Worm (Caenorhabditis elegans) whole organism, mixed stage, embryonic: Measurements from ENCODE around the gene egl-18.

Experiments used
- M03D4.4 ChIP-seq: sonication (generic microtip); optimal IDR thresholded peaks from 2 replicates; lab custom pipeline; 2017; ENCODE audit warnings: mild to moderate bottlenecking, missing genetic modification characterization, missing compliant biosample characterization
- blmp-1 ChIP-seq: fragments of 150-350 bp; optimal IDR thresholded peaks from 2 replicates; lab custom pipeline; 2014; ENCODE audit warnings: missing biosample characterization, missing genetic modification characterization
- ceh-39 ChIP-seq: fragments of 150-350 bp; optimal IDR thresholded peaks from 2 replicates; lab custom pipeline; 2014; ENCODE audit warnings: missing biosample characterization, missing genetic modification characterization
- ceh-43 ChIP-seq: fragments of 200-800 bp; sonication (Bioruptor generic); optimal IDR thresholded peaks from 2 replicates; lab custom pipeline; 2018; ENCODE audit warnings: mild to moderate bottlenecking, missing genetic modification characterization, moderate library complexity, missing compliant biosample characterization
- ceh-83 ChIP-seq: fragments of 200-800 bp; sonication (Bioruptor generic); optimal IDR thresholded peaks from 2 replicates; lab custom pipeline; 2018; ENCODE audit warnings: mild to moderate bottlenecking, missing genetic modification characterization, missing compliant biosample characterization
- ces-1 ChIP-seq: fragments of 150-350 bp; optimal IDR thresholded peaks from 2 replicates; lab custom pipeline; 2014; ENCODE audit warnings: missing biosample characterization, missing genetic modification reagents, missing genetic modification characterization
- elt-1 ChIP-seq: sonication (generic microtip); optimal IDR thresholded peaks from 2 replicates; lab custom pipeline; 2017; ENCODE audit warnings: missing genetic modification characterization, mild to moderate bottlenecking, missing compliant biosample characterization, antibody characterized with exemption, moderate library complexity, borderline replicate concordance; ENCODE audit not compliant: insufficient read depth
- elt-3 ChIP-seq: fragments of 150-350 bp; optimal IDR thresholded peaks from 2 replicates; lab custom pipeline; 2014; ENCODE audit warnings: missing biosample characterization, missing genetic modification characterization
- flh-1 ChIP-seq: fragments of 200-800 bp; sonication (Bioruptor generic); optimal IDR thresholded peaks from 2 replicates; lab custom pipeline; 2018; ENCODE audit warnings: mild to moderate bottlenecking, missing genetic modification characterization, moderate library complexity, missing compliant biosample characterization
- ham-2 ChIP-seq: fragments of 200-800 bp; sonication (Bioruptor generic); optimal IDR thresholded peaks from 2 replicates; lab custom pipeline; 2018; ENCODE audit warnings: mild to moderate bottlenecking, missing genetic modification characterization, missing compliant biosample characterization
- hlh-1 ChIP-seq: fragments of 150-350 bp; optimal IDR thresholded peaks from 2 replicates; lab custom pipeline; 2014; ENCODE audit warnings: missing biosample characterization, missing genetic modification reagents, missing genetic modification characterization
- lsy-2 ChIP-seq: fragments of 150-350 bp; optimal IDR thresholded peaks from 2 replicates; lab custom pipeline; 2014; ENCODE audit warnings: missing biosample characterization, missing genetic modification characterization
- mep-1 ChIP-seq: fragments of 150-350 bp; optimal IDR thresholded peaks from 2 replicates; lab custom pipeline; 2017; ENCODE audit warnings: missing biosample characterization, missing genetic modification reagents, missing genetic modification characterization, inconsistent platforms
- mls-2 ChIP-seq: sonication (generic microtip); optimal IDR thresholded peaks from 2 replicates; lab custom pipeline; 2016; ENCODE audit warnings: mild to moderate bottlenecking, missing genetic modification characterization, moderate library complexity, missing compliant biosample characterization
- nhr-12 ChIP-seq: fragments of 150-350 bp; optimal IDR thresholded peaks from 2 replicates; lab custom pipeline; 2014; ENCODE audit warnings: missing biosample characterization, missing genetic modification characterization
- nhr-2 ChIP-seq: fragments of 150-350 bp; optimal IDR thresholded peaks from 2 replicates; lab custom pipeline; 2014; ENCODE audit warnings: missing biosample characterization, missing genetic modification characterization
- nhr-28 ChIP-seq: fragments of 150-350 bp; optimal IDR thresholded peaks from 2 replicates; lab custom pipeline; 2014; ENCODE audit warnings: missing biosample characterization, missing genetic modification characterization
- nhr-76 ChIP-seq: sonication (generic microtip); optimal IDR thresholded peaks from 2 replicates; lab custom pipeline; 2017; ENCODE audit warnings: missing biosample characterization, missing genetic modification characterization
- pha-4 ChIP-seq: fragments of 150-350 bp; optimal IDR thresholded peaks from 2 replicates; lab custom pipeline; 2018; ENCODE audit warnings: missing biosample characterization, missing genetic modification reagents, missing genetic modification characterization
- sem-2 ChIP-seq: fragments of 200-800 bp; sonication (Bioruptor generic); optimal IDR thresholded peaks from 2 replicates; lab custom pipeline; 2018; ENCODE audit warnings: mild to moderate bottlenecking, missing genetic modification characterization, missing compliant biosample characterization
- snpc-4 ChIP-seq: fragments of 150-350 bp; optimal IDR thresholded peaks from 2 replicates; lab custom pipeline; 2014; ENCODE audit warnings: missing biosample characterization, missing genetic modification characterization
- sptf-1 ChIP-seq: sonication (generic microtip); optimal IDR thresholded peaks from 2 replicates; lab custom pipeline; 2017; ENCODE audit warnings: mild to moderate bottlenecking, missing genetic modification characterization, moderate library complexity, missing compliant biosample characterization
- tbx-8 ChIP-seq: fragments of 200-800 bp; sonication (Bioruptor generic); optimal IDR thresholded peaks from 2 replicates; lab custom pipeline; 2018; ENCODE audit warnings: mild to moderate bottlenecking, missing genetic modification characterization, moderate library complexity, missing compliant biosample characterization
- unc-120 ChIP-seq: sonication (generic microtip); optimal IDR thresholded peaks from 2 replicates; lab custom pipeline; 2017; ENCODE audit warnings: missing genetic modification characterization, missing compliant biosample characterization; ENCODE audit not compliant: poor library complexity, severe bottlenecking
- unc-62 ChIP-seq: fragments of 150-350 bp; optimal IDR thresholded peaks from 2 replicates; lab custom pipeline; 2014; ENCODE audit warnings: missing biosample characterization, missing genetic modification reagents, missing genetic modification characterization
- zip-8 ChIP-seq: fragments of 150-350 bp; optimal IDR thresholded peaks from 2 replicates; lab custom pipeline; 2014; ENCODE audit warnings: missing biosample characterization, missing genetic modification characterization
- ztf-11 ChIP-seq: fragments of 150-350 bp; optimal IDR thresholded peaks from 2 replicates; lab custom pipeline; 2014; ENCODE audit warnings: missing biosample characterization, missing genetic modification characterization

The egl-18 gene

ce11 chrIV:1902022-1902421 is at the start of gene egl-18:
TSS of gene egl-18 (plus strand) at chrIV:1902322.
- no peak for TF ChIP-seq tbx-8 (GFP tag; lab: Kevin White, UChicago)
- no peak for TF ChIP-seq nhr-76 (tag; lab: Kevin White, UChicago)
- no peak for TF ChIP-seq hlh-1 (tag; lab: Kevin White, UChicago)
- TF ChIP-seq snpc-4 = no peak
- no peak for TF ChIP-seq mls-2 (tag; lab: Kevin White, UChicago)
- no peak for TF ChIP-seq ham-2 (GFP tag; lab: Kevin White, UChicago)
- no peak for TF ChIP-seq lsy-2 (tag; lab: Kevin White, UChicago)
- TF ChIP-seq M03D4.4 (tag; lab: Kevin White, UChicago) = no peak
- no peak for TF ChIP-seq zip-8

DNA sequence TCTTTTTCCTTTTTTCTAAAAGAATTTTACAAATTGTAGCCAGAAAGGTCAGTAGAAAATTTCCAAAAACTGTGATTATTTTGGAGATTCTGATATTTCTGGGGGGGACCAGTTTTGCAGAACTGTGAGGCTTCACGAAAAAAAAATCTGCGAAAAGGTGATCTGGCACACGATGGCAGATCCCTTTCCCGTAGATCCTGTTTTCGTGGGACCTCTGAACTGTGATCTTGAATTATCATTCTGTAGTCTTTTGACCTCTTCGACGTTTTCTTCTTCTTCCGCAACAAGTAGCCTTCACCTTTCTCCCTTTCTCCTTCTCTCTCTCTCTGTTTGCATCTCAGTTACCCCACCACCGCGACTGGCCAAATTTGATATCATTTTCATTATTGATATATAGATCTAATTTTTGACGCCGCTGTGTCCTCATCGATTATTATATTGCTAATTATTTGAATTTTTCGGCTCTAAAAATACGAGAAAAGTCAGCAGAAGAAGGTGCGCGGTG is 48.1 kb upstream of the egl-18 start:
- TF ChIP-seq zip-8 (no peak), ceh-39 (tag; lab: Kevin White, UChicago) (no peak), sem-2 (GFP tag; lab: Kevin White, UChicago) (no peak), ztf-11 (tag; lab: Kevin White, UChicago) (no peak), M03D4.4 (tag; lab: Kevin White, UChicago) (no peak), pha-4 (tag; lab: Kevin White, UChicago) (no peak), lsy-2 (tag; lab: Kevin White, UChicago) (no peak), ces-1 (no peak), elt-3 (tag; lab: Kevin White, UChicago) (no peak), unc-120 (tag; lab: Kevin White, UChicago) (no peak), mep-1 (tag; lab: Kevin White, UChicago) (no peak), ceh-83 (GFP tag; lab: Kevin White, UChicago) (no peak), sptf-1 (tag; lab: Kevin White, UChicago) (no peak), ham-2 (GFP tag; lab: Kevin White, UChicago) (no peak), elt-1 (tag; lab: Kevin White, UChicago) (no peak), nhr-2 (tag; lab: Kevin White, UChicago) (no peak)
- TF ChIP-seq, all 35 proteins: peak for 0

DNA sequence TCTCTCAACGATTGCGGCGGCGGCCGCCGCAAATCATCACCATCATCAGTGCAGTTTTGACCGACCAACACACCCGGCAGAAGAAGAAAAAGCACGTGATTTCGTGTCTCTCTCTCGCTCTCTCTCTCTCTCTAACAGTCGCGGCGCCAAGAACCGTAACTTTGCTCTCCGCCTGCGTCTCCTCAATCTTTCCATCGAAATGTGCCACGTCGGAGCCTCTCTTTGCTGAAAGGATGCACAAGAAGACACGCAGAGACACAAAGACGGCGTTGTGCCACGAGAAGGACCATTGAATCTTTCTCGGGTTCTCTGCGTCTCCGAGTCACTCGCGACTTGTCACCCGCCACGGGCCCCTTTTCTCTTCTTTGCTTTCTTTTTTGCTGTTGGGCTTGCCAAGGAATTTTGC is 44.3 kb upstream of the egl-18 start:
- TF ChIP-seq ham-2 (GFP tag; lab: Kevin White, UChicago) (no peak), sptf-1 (tag; lab: Kevin White, UChicago) (no peak), unc-62 (GFP tag; lab: Kevin White, UChicago) (peak; percentile 19), blmp-1 (tag; lab: Kevin White, UChicago) (no peak), ceh-83 (GFP tag; lab: Kevin White, UChicago) (peak; percentile 30), ces-1 (peak; percentile 26), snpc-4 (no peak), elt-3 (tag; lab: Kevin White, UChicago) (no peak), flh-1 (GFP tag; lab: Kevin White, UChicago) (no peak), lsy-2 (tag; lab: Kevin White, UChicago) (no peak), unc-120 (tag; lab: Kevin White, UChicago) (peak; percentile 55)

DNA sequence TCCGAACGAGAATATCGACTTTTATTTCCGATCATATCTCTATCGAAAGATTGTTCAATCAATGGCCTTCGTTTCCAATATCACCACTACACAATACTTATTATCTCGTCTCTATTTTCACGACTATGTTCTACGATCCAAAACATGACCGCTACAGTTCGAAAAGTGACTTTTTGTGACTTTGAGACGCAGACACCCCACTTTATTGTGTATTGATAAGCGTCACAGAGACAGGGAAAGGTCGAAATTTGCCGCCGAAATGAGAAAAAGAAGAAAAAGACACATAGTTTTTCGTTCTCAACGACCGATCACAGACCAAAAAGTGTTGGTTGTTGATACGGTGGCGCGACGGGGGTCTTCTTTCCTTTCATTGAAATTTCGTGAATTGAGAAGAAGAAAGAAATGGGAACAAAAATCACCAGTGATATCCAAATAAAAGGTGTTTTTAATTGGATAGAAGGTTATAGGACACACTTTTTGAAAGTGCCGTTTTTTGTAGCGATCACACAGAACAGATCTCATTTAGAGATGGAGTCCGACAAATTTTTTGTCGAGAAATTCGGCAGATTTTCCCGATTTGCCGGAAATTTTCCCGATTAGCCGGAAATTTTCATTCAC is 42.6 kb upstream of the egl-18 start:
- TF ChIP-seq ceh-43 (GFP tag; lab: Kevin White, UChicago) = no peak
- TF ChIP-seq pha-4 (tag; lab: Kevin White, UChicago) = no peak
- TF ChIP-seq lsy-2 (tag; lab: Kevin White, UChicago) = no peak
- no peak for TF ChIP-seq elt-3 (tag; lab: Kevin White, UChicago)
- no peak for TF ChIP-seq blmp-1 (tag; lab: Kevin White, UChicago)

ce11 chrIV:1860965-1861364 is 41.2 kb upstream of the egl-18 start:
- TF ChIP-seq nhr-12 (tag; lab: Kevin White, UChicago) (no peak), nhr-2 (tag; lab: Kevin White, UChicago) (no peak), nhr-28 (tag; lab: Kevin White, UChicago) (no peak), ceh-43 (GFP tag; lab: Kevin White, UChicago) (no peak), mep-1 (tag; lab: Kevin White, UChicago) (no peak), ham-2 (GFP tag; lab: Kevin White, UChicago) (no peak)
- TF ChIP-seq, all 35 proteins: peak for 0
